Fruit fly (Drosophila melanogaster) whole organism, embryonic: Measurements from ENCODE around the gene CG34287.

Experiments used
- Antp ChIP-seq: fragments of 200-800 bp; sonication (Bioruptor generic); optimal IDR thresholded peaks from 3 replicates; lab custom pipeline; 2016; ENCODE audit warnings: missing biosample characterization, missing genetic modification characterization
- CG10147 ChIP-seq: fragments of 200-800 bp; sonication (Bioruptor generic); optimal IDR thresholded peaks from 2 replicates; lab custom pipeline; 2019; ENCODE audit warnings: missing biosample characterization, mild to moderate bottlenecking, missing genetic modification characterization, moderate library complexity
- CG10274 ChIP-seq: fragments of 200-800 bp; sonication (Bioruptor generic); optimal IDR thresholded peaks from 3 replicates; lab custom pipeline; 2017; ENCODE audit warnings: missing biosample characterization, mild to moderate bottlenecking, missing genetic modification characterization
- CG11456 ChIP-seq: fragments of 200-800 bp; sonication (Bioruptor generic); IDR thresholded peaks from 3 replicates; pipeline ENCODE4 v1.3.6; 2022; ENCODE audit warnings: missing biosample characterization, missing genetic modification characterization
- CG11695 ChIP-seq: fragments of 200-800 bp; sonication (Bioruptor generic); IDR thresholded peaks from 3 replicates; pipeline ENCODE4 v1.3.6; 2022; ENCODE audit warnings: missing biosample characterization, missing genetic modification characterization
- CG12659 ChIP-seq: fragments of 200-800 bp; sonication (Bioruptor generic); optimal IDR thresholded peaks from 3 replicates; lab custom pipeline; 2017; ENCODE audit warnings: mild to moderate bottlenecking, missing biosample characterization, missing genetic modification reagents, missing genetic modification characterization
- CG13624 ChIP-seq: fragments of 200-800 bp; sonication (Bioruptor generic); optimal IDR thresholded peaks from 2 replicates; lab custom pipeline; 2016; ENCODE audit warnings: missing biosample characterization, missing genetic modification characterization
- CG14014 ChIP-seq: fragments of 200-800 bp; sonication (Bioruptor generic); IDR thresholded peaks from 2 replicates; pipeline ENCODE4 v1.3.6; 2022; ENCODE audit warnings: missing biosample characterization, missing genetic modification characterization
- CG15479 ChIP-seq: fragments of 200-800 bp; sonication (Bioruptor generic); optimal IDR thresholded peaks from 3 replicates; lab custom pipeline; 2019; ENCODE audit warnings: missing biosample characterization, mild to moderate bottlenecking, missing genetic modification characterization, moderate library complexity
- CG15514 ChIP-seq: fragments of 200-800 bp; sonication (Bioruptor generic); optimal IDR thresholded peaks from 3 replicates; lab custom pipeline; 2017; ENCODE audit warnings: missing biosample characterization, missing genetic modification characterization, mild to moderate bottlenecking, moderate library complexity, missing genetic modification reagents
- CG16779 ChIP-seq: fragments of 200-800 bp; sonication (Bioruptor generic); IDR thresholded peaks from 2 replicates; pipeline ENCODE4 v1.3.6; 2022; ENCODE audit warnings: missing biosample characterization, missing genetic modification characterization
- CG16815 ChIP-seq: fragments of 200-800 bp; sonication (Bioruptor generic); optimal IDR thresholded peaks from 3 replicates; lab custom pipeline; 2017; ENCODE audit warnings: missing biosample characterization, mild to moderate bottlenecking, missing genetic modification characterization
- CG17328 ChIP-seq: fragments of 200-800 bp; sonication (Bioruptor generic); IDR thresholded peaks from 2 replicates; pipeline ENCODE4 v1.3.6; 2022; ENCODE audit warnings: missing biosample characterization, missing genetic modification characterization
- CG1792 ChIP-seq: fragments of 200-800 bp; sonication (Bioruptor generic); optimal IDR thresholded peaks from 2 replicates; lab custom pipeline; 2016; ENCODE audit warnings: missing biosample characterization, missing genetic modification characterization
- CG1832 ChIP-seq: fragments of 200-800 bp; sonication (Bioruptor generic); optimal IDR thresholded peaks from 2 replicates; lab custom pipeline; 2017; ENCODE audit warnings: missing biosample characterization, mild to moderate bottlenecking, missing genetic modification characterization, inconsistent platforms
- CG18619 ChIP-seq: fragments of 200-800 bp; sonication (Bioruptor generic); optimal IDR thresholded peaks from 3 replicates; lab custom pipeline; 2017; ENCODE audit warnings: missing biosample characterization, mild to moderate bottlenecking, missing genetic modification characterization
- CG2678 ChIP-seq: fragments of 200-800 bp; sonication (Bioruptor generic); optimal IDR thresholded peaks from 3 replicates; lab custom pipeline; 2019; ENCODE audit warnings: missing biosample characterization, mild to moderate bottlenecking, missing genetic modification characterization, moderate library complexity
- CG31441 ChIP-seq: fragments of 200-800 bp; sonication (Bioruptor generic); IDR thresholded peaks from 2 replicates; pipeline ENCODE4 v1.3.6; 2022; ENCODE audit warnings: missing biosample characterization, missing genetic modification characterization
- CG3281 ChIP-seq: fragments of 200-800 bp; sonication (Bioruptor generic); optimal IDR thresholded peaks from 3 replicates; lab custom pipeline; 2017; ENCODE audit warnings: missing biosample characterization, mild to moderate bottlenecking, missing genetic modification characterization
- CG34376 ChIP-seq: fragments of 200-800 bp; sonication (Bioruptor generic); optimal IDR thresholded peaks from 2 replicates; lab custom pipeline; 2018; ENCODE audit warnings: missing biosample characterization, mild to moderate bottlenecking, missing genetic modification characterization
- CG3995 ChIP-seq: fragments of 200-800 bp; sonication (Bioruptor generic); optimal IDR thresholded peaks from 3 replicates; lab custom pipeline; 2016; ENCODE audit warnings: missing biosample characterization, missing genetic modification characterization
- CG7271 ChIP-seq: fragments of 200-800 bp; sonication (Bioruptor generic); optimal IDR thresholded peaks from 2 replicates; lab custom pipeline; 2018; ENCODE audit warnings: missing biosample characterization, mild to moderate bottlenecking, missing genetic modification characterization, moderate library complexity
- CG7556 ChIP-seq: fragments of 200-800 bp; sonication (Bioruptor generic); optimal IDR thresholded peaks from 2 replicates; lab custom pipeline; 2017; ENCODE audit warnings: missing biosample characterization, mild to moderate bottlenecking, missing genetic modification characterization
- CG7839 ChIP-seq: fragments of 200-800 bp; sonication (Bioruptor generic); optimal IDR thresholded peaks from 3 replicates; lab custom pipeline; 2018; ENCODE audit warnings: missing biosample characterization, mild to moderate bottlenecking, missing genetic modification characterization, moderate library complexity
- CG9215 ChIP-seq: fragments of 200-800 bp; sonication (Bioruptor generic); IDR thresholded peaks from 2 replicates; pipeline ENCODE4 v1.3.6; 2022; ENCODE audit warnings: missing biosample characterization, missing genetic modification characterization
- CG9932 ChIP-seq: fragments of 200-800 bp; sonication (Bioruptor generic); IDR thresholded peaks from 2 replicates; pipeline ENCODE4 v1.3.6; 2022; ENCODE audit warnings: missing biosample characterization, missing genetic modification characterization
- Dbx ChIP-seq: fragments of 200-800 bp; sonication (Bioruptor generic); IDR thresholded peaks from 3 replicates; pipeline ENCODE4 v1.3.6; 2022; ENCODE audit warnings: missing biosample characterization, missing genetic modification characterization
- Dp ChIP-seq: fragments of 200-800 bp; sonication (Bioruptor generic); optimal IDR thresholded peaks from 2 replicates; lab custom pipeline; 2018; ENCODE audit warnings: missing biosample characterization, mild to moderate bottlenecking, missing genetic modification characterization, moderate library complexity
- HLH54F ChIP-seq: fragments of 200-800 bp; sonication (Bioruptor generic); optimal IDR thresholded peaks from 3 replicates; lab custom pipeline; 2016; ENCODE audit warnings: missing biosample characterization, missing genetic modification characterization
- Hmr ChIP-seq: fragments of 200-800 bp; sonication (Bioruptor generic); optimal IDR thresholded peaks from 3 replicates; lab custom pipeline; 2017; ENCODE audit warnings: mild to moderate bottlenecking, missing biosample characterization, missing genetic modification reagents, missing genetic modification characterization
- NFAT ChIP-seq: fragments of 200-800 bp; sonication (Bioruptor generic); IDR thresholded peaks from 2 replicates; pipeline ENCODE4 v1.3.6; 2022; ENCODE audit warnings: missing biosample characterization, missing genetic modification characterization
- NfI ChIP-seq: fragments of 200-800 bp; sonication (Bioruptor generic); optimal IDR thresholded peaks from 3 replicates; lab custom pipeline; 2018; ENCODE audit warnings: missing biosample characterization, mild to moderate bottlenecking, missing genetic modification characterization, moderate library complexity
- TFAM ChIP-seq: fragments of 200-800 bp; sonication (Bioruptor generic); optimal IDR thresholded peaks from 2 replicates; lab custom pipeline; 2017; ENCODE audit warnings: missing biosample characterization, missing genetic modification characterization, inconsistent platforms
- amos ChIP-seq: fragments of 200-800 bp; sonication (Bioruptor generic); IDR thresholded peaks from 2 replicates; pipeline ENCODE4 v1.3.6; 2022; ENCODE audit warnings: missing biosample characterization, missing genetic modification characterization; ENCODE audit not compliant: partially characterized antibody
- bcd ChIP-seq: fragments of 200-800 bp; sonication (Bioruptor generic); optimal IDR thresholded peaks from 2 replicates; lab custom pipeline; 2017; ENCODE audit warnings: missing biosample characterization, mild to moderate bottlenecking, missing genetic modification characterization
- dan ChIP-seq: fragments of 200-800 bp; sonication (Bioruptor generic); IDR thresholded peaks from 2 replicates; pipeline ENCODE4 v1.3.6; 2022; ENCODE audit warnings: missing biosample characterization, missing genetic modification characterization
- ems ChIP-seq: fragments of 200-800 bp; sonication (Bioruptor generic); optimal IDR thresholded peaks from 3 replicates; lab custom pipeline; 2016; ENCODE audit warnings: missing biosample characterization, missing genetic modification characterization
- eyg ChIP-seq: fragments of 200-800 bp; sonication (Bioruptor generic); optimal IDR thresholded peaks from 3 replicates; lab custom pipeline; 2016; ENCODE audit warnings: missing biosample characterization, missing genetic modification characterization
- klu ChIP-seq: fragments of 200-800 bp; sonication (Bioruptor generic); IDR thresholded peaks from 2 replicates; pipeline ENCODE4 v1.3.6; 2022; ENCODE audit warnings: missing biosample characterization, missing genetic modification characterization
- mam ChIP-seq: fragments of 200-800 bp; sonication (Bioruptor generic); optimal IDR thresholded peaks from 3 replicates; lab custom pipeline; 2016; ENCODE audit warnings: missing biosample characterization, missing genetic modification characterization
- nmo ChIP-seq: fragments of 200-800 bp; sonication (Bioruptor generic); optimal IDR thresholded peaks from 2 replicates; lab custom pipeline; 2018; ENCODE audit warnings: missing biosample characterization, mild to moderate bottlenecking, missing genetic modification characterization, moderate library complexity
- onecut ChIP-seq: fragments of 200-800 bp; sonication (Bioruptor generic); IDR thresholded peaks from 2 replicates; pipeline ENCODE4 v1.3.6; 2022; ENCODE audit warnings: missing biosample characterization, missing genetic modification characterization
- pan ChIP-seq, 4 experiments: fragments of >200 bp in 3 of 4; fragments of 200-800 bp in 1 of 4; sonication (Bioruptor generic) in 1 of 4; optimal IDR thresholded peaks in 3 of 4; IDR thresholded peaks in 1 of 4; 2 replicates each; pipeline versions ENCODE4 v1.3.6 to Lab custom; 2017 to 2022; ENCODE audit warnings: missing biosample characterization in 2 of 4, missing genetic modification characterization in 2 of 4, mixed read lengths in 1 of 4
- run ChIP-seq: fragments of 200-800 bp; sonication (Bioruptor generic); optimal IDR thresholded peaks from 3 replicates; lab custom pipeline; 2018; ENCODE audit warnings: missing biosample characterization, mild to moderate bottlenecking, missing genetic modification characterization
- zfh1 ChIP-seq: fragments of 200-800 bp; sonication (Bioruptor generic); IDR thresholded peaks from 3 replicates; pipeline ENCODE4 v1.3.6; 2022; ENCODE audit warnings: missing biosample characterization, missing genetic modification characterization
- zfh2 ChIP-seq: fragments of 200-800 bp; sonication (Bioruptor generic); optimal IDR thresholded peaks from 2 replicates; lab custom pipeline; 2016; ENCODE audit warnings: missing biosample characterization, missing genetic modification characterization

CG34287 gene

DNA sequence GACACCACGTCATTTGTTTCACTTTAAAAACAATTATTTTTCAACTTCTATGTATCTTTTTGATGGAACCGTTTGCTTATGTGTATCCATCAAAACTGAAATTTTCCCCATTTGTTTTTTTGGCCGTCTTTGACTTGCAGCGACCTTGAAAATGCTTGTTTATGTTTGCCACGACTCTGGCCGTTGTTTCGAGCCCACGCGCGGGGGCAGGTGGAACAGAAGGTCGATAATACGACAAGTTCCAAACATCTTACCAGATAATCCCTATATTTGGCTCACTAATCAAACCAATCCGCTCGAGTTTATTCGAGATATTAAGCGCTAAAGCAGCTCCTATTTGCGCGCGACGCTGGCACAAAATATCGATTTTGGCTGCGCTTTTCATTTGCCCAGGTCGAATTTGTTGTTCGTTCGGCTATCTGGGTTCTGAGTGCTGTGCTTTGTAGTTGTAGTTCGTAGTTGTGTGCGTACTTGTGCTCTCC, 7.6 kb downstream of the CG34287 start (continued):
- TF ChIP-seq CG15479 (GFP tag; lab: Kevin White, UChicago): no peak
- TF ChIP-seq run (tag; lab: Kevin White, UChicago): no peak
- no peak for TF ChIP-seq CG9215 (GFP tag; lab: Robert Waterston, UW)

DNA sequence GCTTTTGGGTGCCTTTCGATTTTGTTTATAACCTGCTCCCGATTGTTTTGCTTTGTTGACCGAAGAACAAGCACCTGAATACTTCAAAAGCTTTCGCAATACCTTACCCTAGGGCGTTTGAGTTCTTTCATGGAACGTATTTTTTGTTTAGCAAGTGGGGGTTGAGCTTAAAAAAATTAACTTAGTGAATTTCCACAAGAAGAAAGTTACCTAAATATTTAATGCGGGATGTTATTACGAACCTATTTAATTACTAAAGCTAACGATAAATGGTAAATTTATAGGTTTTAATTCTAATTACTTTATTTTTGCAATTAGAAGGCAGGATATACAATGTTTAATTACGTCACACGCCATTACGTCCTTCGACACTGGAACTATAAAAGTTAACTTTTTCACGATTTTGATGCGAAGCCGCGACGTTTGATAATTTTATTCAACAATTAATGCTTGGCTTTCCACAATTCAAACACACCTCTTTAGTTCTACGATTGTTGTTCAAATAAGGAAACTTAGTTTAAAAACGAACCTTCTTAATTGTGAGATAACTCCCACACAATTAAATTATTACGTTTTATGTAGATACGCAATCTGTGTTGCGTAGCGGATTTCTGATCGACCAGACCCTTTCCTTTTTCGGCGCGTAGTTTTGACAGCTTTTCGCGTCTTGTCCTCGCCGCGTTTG, 8.2 kb downstream of the CG34287 start:
- TF ChIP-seq ems (GFP tag; lab: Kevin White, UChicago) (peak; percentile 3), eyg (peak; percentile 8), bcd (peak; percentile 48), onecut (no peak), CG7271 (tag; lab: Kevin White, UChicago) (no peak), CG14014 (GFP tag; lab: Robert Waterston, UW) (peak; percentile 44), CG3995 (GFP tag; lab: Kevin White, UChicago) (peak; percentile 13), CG2678 (peak; percentile 61), CG31441 (no peak; the same call in 1 of the 2 replicates), CG18619 (GFP tag; lab: Kevin White, UChicago) (peak; percentile 67), dan (no peak), NfI (GFP tag; lab: Kevin White, UChicago) (peak; percentile 51), zfh2 (GFP tag; lab: Kevin White, UChicago) (peak; percentile 58), nmo (GFP tag; lab: Kevin White, UChicago) (peak; percentile 30), CG10274 (GFP tag; lab: Kevin White, UChicago) (peak; percentile 98), zfh1 (GFP tag; lab: Robert Waterston, UW) (0 out of 3 replicates have a peak, but pooled peaks have one; percentile 23), Dp (no peak), Antp (peak; percentile 32), CG1832 (GFP tag; lab: Kevin White, UChicago) (no peak), amos (GFP tag; lab: Robert Waterston, UW) (no peak), CG12659 (GFP tag; lab: Kevin White, UChicago) (peak; percentile 37), klu (GFP tag; lab: Robert Waterston, UW) (no peak), HLH54F (GFP tag; lab: Kevin White, UChicago) (peak; percentile 54), TFAM (GFP tag; lab: Kevin White, UChicago) (no peak), CG11695 (GFP tag; lab: Robert Waterston, UW) (0 out of 3 replicates have a peak, but pooled peaks have one; percentile 38), CG15514 (peak; percentile 25), CG34376 (GFP tag; lab: Kevin White, UChicago) (no peak), CG10147 (GFP tag; lab: Kevin White, UChicago) (peak; percentile 13), CG16815 (GFP tag; lab: Kevin White, UChicago) (peak; percentile 52), CG9932 (GFP tag; lab: Robert Waterston, UW) (peak; percentile 70), pan (optimal IDR thresholded peaks at IDR 0.05; lab: Kevin White, UChicago) (no peak), pan (GFP tag; optimal IDR thresholded peaks at IDR 0.05 in 1 of 2, IDR thresholded peaks at IDR 0.05 in 1 of 2) (peak in 1 of 2 experiments; percentile 13), CG13624 (GFP tag; lab: Kevin White, UChicago) (peak; percentile 39), Dbx (peak; percentile 28; the same call in 1 of the 3 replicates), CG16779 (GFP tag; lab: Robert Waterston, UW) (no peak), CG7556 (GFP tag; lab: Kevin White, UChicago) (peak; percentile 72), CG17328 (GFP tag; lab: Robert Waterston, UW) (0 out of 2 replicates have a peak, but pooled peaks have one; percentile 13), Hmr (GFP tag; lab: Kevin White, UChicago) (peak; percentile 34), CG1792 (GFP tag; lab: Kevin White, UChicago) (peak; percentile 23), CG3281 (GFP tag; lab: Kevin White, UChicago) (peak; percentile 67), CG11456 (GFP tag; lab: Robert Waterston, UW) (peak; percentile 73; the same call in 2 of the 3 replicates), NFAT (GFP tag; lab: Robert Waterston, UW) (peak; percentile 74), mam (GFP tag; lab: Kevin White, UChicago) (peak; percentile 35), CG7839 (peak; percentile 48)
